Worm (Caenorhabditis elegans) whole organism, late embryonic: ENCODE data around the gene hot-8.
A peak's percentile ranks its signal among the peaks of the same experiment; 100 is the strongest.

Experiments used
- C38D4.7 ChIP-seq: fragments of 200-800 bp; sonication (Bioruptor generic); optimal IDR thresholded peaks from 2 replicates; lab custom pipeline; 2018; ENCODE audit warnings: mild to moderate bottlenecking, missing genetic modification characterization, moderate library complexity, missing compliant biosample characterization
- K09A11.1 ChIP-seq: sonication (generic microtip); optimal IDR thresholded peaks from 2 replicates; lab custom pipeline; 2017; ENCODE audit warnings: antibody characterized with exemption, mild to moderate bottlenecking, missing genetic modification characterization, missing compliant biosample characterization; ENCODE audit not compliant: insufficient read depth
- T23F11.4 ChIP-seq: fragments of 200-800 bp; sonication (Bioruptor generic); optimal IDR thresholded peaks from 2 replicates; lab custom pipeline; 2018; ENCODE audit warnings: mild to moderate bottlenecking, missing genetic modification characterization, missing compliant biosample characterization
- ceh-24 ChIP-seq: sonication (generic microtip); optimal IDR thresholded peaks from 2 replicates; lab custom pipeline; 2016; ENCODE audit warnings: mild to moderate bottlenecking, missing genetic modification characterization, missing compliant biosample characterization
- ceh-31 ChIP-seq: sonication (generic microtip); optimal IDR thresholded peaks from 2 replicates; lab custom pipeline; 2016; ENCODE audit warnings: missing genetic modification characterization, missing compliant biosample characterization
- ceh-34 ChIP-seq: sonication (generic microtip); optimal IDR thresholded peaks from 2 replicates; lab custom pipeline; 2016; ENCODE audit warnings: mild to moderate bottlenecking, missing genetic modification characterization, missing compliant biosample characterization
- ceh-45 ChIP-seq: fragments of 200-800 bp; sonication (Bioruptor generic); IDR thresholded peaks from 2 replicates; pipeline ENCODE4 v1.3.6; 2022; ENCODE audit warnings: missing genetic modification reagents, missing genetic modification characterization, missing compliant biosample characterization
- ceh-9 ChIP-seq: sonication (generic microtip); optimal IDR thresholded peaks from 2 replicates; lab custom pipeline; 2016; ENCODE audit warnings: mild to moderate bottlenecking, missing genetic modification characterization, inconsistent platforms, missing compliant biosample characterization
- che-1 ChIP-seq: sonication (generic microtip); optimal IDR thresholded peaks from 2 replicates; lab custom pipeline; 2016; ENCODE audit warnings: mild to moderate bottlenecking, missing genetic modification characterization, missing compliant biosample characterization
- ets-4 ChIP-seq: sonication (generic microtip); optimal IDR thresholded peaks from 2 replicates; lab custom pipeline; 2016; ENCODE audit warnings: missing genetic modification characterization, missing compliant biosample characterization
- fax-1 ChIP-seq: sonication (generic microtip); optimal IDR thresholded peaks from 2 replicates; lab custom pipeline; 2016; ENCODE audit warnings: missing genotype, missing genetic modification characterization, missing compliant biosample characterization
- fkh-10 ChIP-seq: fragments of 150-350 bp; optimal IDR thresholded peaks from 2 replicates; lab custom pipeline; 2014; ENCODE audit warnings: missing biosample characterization, missing genetic modification reagents, missing genetic modification characterization
- fkh-6 ChIP-seq: sonication (generic microtip); optimal IDR thresholded peaks from 2 replicates; lab custom pipeline; 2016; ENCODE audit warnings: missing genetic modification characterization, missing compliant biosample characterization
- hlh-15 ChIP-seq: sonication (generic microtip); optimal IDR thresholded peaks from 2 replicates; lab custom pipeline; 2016; ENCODE audit warnings: missing genetic modification characterization, missing compliant biosample characterization
- hlh-8 ChIP-seq: sonication (generic microtip); optimal IDR thresholded peaks from 2 replicates; lab custom pipeline; 2016; ENCODE audit warnings: missing genotype, missing genetic modification characterization, missing compliant biosample characterization
- lim-6 ChIP-seq: sonication (generic microtip); optimal IDR thresholded peaks from 2 replicates; lab custom pipeline; 2016; ENCODE audit warnings: missing genetic modification characterization, missing compliant biosample characterization
- lin-11 ChIP-seq: fragments of 200-800 bp; sonication (Bioruptor generic); optimal IDR thresholded peaks from 2 replicates; lab custom pipeline; 2018; ENCODE audit warnings: mild to moderate bottlenecking, missing genetic modification characterization, missing compliant biosample characterization
- madf-2 ChIP-seq: sonication (generic microtip); optimal IDR thresholded peaks from 2 replicates; lab custom pipeline; 2017; ENCODE audit warnings: missing genetic modification characterization, missing compliant biosample characterization
- nfya-1 ChIP-seq: sonication (generic microtip); optimal IDR thresholded peaks from 2 replicates; lab custom pipeline; 2017; ENCODE audit warnings: missing genetic modification characterization, mild to moderate bottlenecking, missing compliant biosample characterization, antibody characterized with exemption, moderate library complexity
- nhr-11 ChIP-seq: fragments of 150-350 bp; optimal IDR thresholded peaks from 2 replicates; lab custom pipeline; 2014; ENCODE audit warnings: missing biosample characterization, missing genetic modification characterization
- npax-4 ChIP-seq: sonication (generic microtip); optimal IDR thresholded peaks from 2 replicates; lab custom pipeline; 2016; ENCODE audit warnings: missing genetic modification characterization, missing compliant biosample characterization
- odd-2 ChIP-seq: sonication (generic microtip); optimal IDR thresholded peaks from 2 replicates; lab custom pipeline; 2017; ENCODE audit warnings: antibody characterized with exemption, mild to moderate bottlenecking, missing genetic modification characterization, missing compliant biosample characterization
- pax-1 ChIP-seq: fragments of 150-350 bp; optimal IDR thresholded peaks from 2 replicates; lab custom pipeline; 2014; ENCODE audit warnings: missing biosample characterization, missing genetic modification characterization
- pqm-1 ChIP-seq: sonication (generic microtip); optimal IDR thresholded peaks from 2 replicates; lab custom pipeline; 2016; ENCODE audit warnings: missing genetic modification characterization, missing compliant biosample characterization
- sox-2 ChIP-seq: fragments of 200-800 bp; sonication (Bioruptor generic); IDR thresholded peaks from 2 replicates; pipeline ENCODE4 v1.3.6; 2022; ENCODE audit warnings: missing genetic modification reagents, missing genetic modification characterization, missing compliant biosample characterization
- unc-3 ChIP-seq, 2 experiments: fragments of 200-800 bp in 1 of 2; sonication (Bioruptor generic) in 1 of 2; sonication (generic microtip) in 1 of 2; conservative IDR thresholded peaks in 1 of 2; optimal IDR thresholded peaks in 1 of 2; 2 replicates each; pipeline versions ENCODE4 v1.3.6 to Lab custom; 2016 to 2022; ENCODE audit warnings: missing compliant biosample characterization in 2 of 2, missing genetic modification characterization in 2 of 2, missing genetic modification reagents in 1 of 2
- unc-55 ChIP-seq: sonication (generic microtip); optimal IDR thresholded peaks from 2 replicates; lab custom pipeline; 2017; ENCODE audit warnings: missing biosample characterization, missing genetic modification reagents, missing genetic modification characterization
- zip-5 ChIP-seq: sonication (generic microtip); optimal IDR thresholded peaks from 2 replicates; lab custom pipeline; 2016; ENCODE audit warnings: missing genetic modification characterization, missing compliant biosample characterization

Gene hot-8

ce11 chrX:1223841-1224240, 43.8 kb downstream of the hot-8 start:
- TF ChIP-seq ceh-31, result peak; percentile 4
- TF ChIP-seq che-1 (tag; lab: Kevin White, UChicago), result no peak
- TF ChIP-seq sox-2 (GFP tag; lab: Robert Waterston, UW), result peak; percentile 93
- TF ChIP-seq nfya-1, result peak; percentile 3
- peak; percentile 6 for TF ChIP-seq C38D4.7 (GFP tag; lab: Kevin White, UChicago)
- TF ChIP-seq ceh-24 (tag; lab: Kevin White, UChicago), result no peak
- peak; percentile 56 for TF ChIP-seq unc-55
- TF ChIP-seq, all 69 proteins: peak for 5

- TF ChIP-seq npax-4 (tag; lab: Kevin White, UChicago) (no peak), lim-6 (tag; lab: Kevin White, UChicago) (no peak), ceh-24 (tag; lab: Kevin White, UChicago) (no peak), nhr-11 (tag; lab: Kevin White, UChicago) (no peak), unc-3 (GFP tag; conservative IDR thresholded peaks at IDR 0.05; lab: Robert Waterston, UW) (no peak), unc-3 (tag; optimal IDR thresholded peaks at IDR 0.05; lab: Kevin White, UChicago) (no peak), fax-1 (tag; lab: Kevin White, UChicago) (no peak), pqm-1 (tag; lab: Kevin White, UChicago) (no peak), lin-11 (tag; lab: Kevin White, UChicago) (no peak), ceh-9 (tag; lab: Kevin White, UChicago) (no peak), fkh-6 (no peak), T23F11.4 (GFP tag; lab: Kevin White, UChicago) (no peak), fkh-10 (no peak), zip-5 (no peak), odd-2 (tag; lab: Kevin White, UChicago) (no peak), hlh-8 (no peak), madf-2 (tag; lab: Kevin White, UChicago) (no peak)
These were observed 50.6 kb downstream of the hot-8 start, which contains the start of gene C46H3.2 for ce11 chrX:1230658-1231057. Gene C46H3.2, minus strand, starts transcription at chrX:1230758.

ce11 chrX:1232074-1232473, 52.0 kb downstream of the hot-8 start:
- no peak for TF ChIP-seq ets-4 (tag; lab: Kevin White, UChicago)
- TF ChIP-seq fkh-10, result no peak
- TF ChIP-seq hlh-15, result no peak
- no peak for TF ChIP-seq K09A11.1
- no peak for TF ChIP-seq ceh-45 (GFP tag; lab: Robert Waterston, UW)
- no peak for TF ChIP-seq ceh-34
- no peak for TF ChIP-seq pax-1 (tag; lab: Kevin White, UChicago)
- TF ChIP-seq sox-2 (GFP tag; lab: Robert Waterston, UW), result no peak
- TF ChIP-seq unc-3 (GFP tag; conservative IDR thresholded peaks at IDR 0.05; lab: Robert Waterston, UW), result no peak
- TF ChIP-seq unc-3 (tag; optimal IDR thresholded peaks at IDR 0.05; lab: Kevin White, UChicago), result no peak
- TF ChIP-seq pqm-1 (tag; lab: Kevin White, UChicago), result no peak
- TF ChIP-seq, all 69 proteins: peak for 0
